Fruit fly (Drosophila melanogaster) S2 (cell line): ENCODE results near the gene CG32681.

Source experiments
- CG8478 ChIP-seq: fragments of >200 bp; optimal IDR thresholded peaks from 2 replicates; lab custom pipeline; 2018
- CTCF ChIP-seq, 2 experiments: fragments of >200 bp; optimal IDR thresholded peaks; 2 replicates each; lab custom pipeline; 2018

dm6 chrX:10385757-10386156 lies 4.6 kb upstream of the CG32681 start, which contains the start of the genes Psf3 and flw:
- TF ChIP-seq CTCF (optimal IDR thresholded peaks at IDR 0.05; lab: Kevin White, UChicago) (no peak), CG8478 (lab: Kevin White, UChicago) (no peak)
